Fruit fly (Drosophila melanogaster) whole organism, embryonic: ENCODE results near the gene Cdc50.

Experiments used
- Aef1 ChIP-seq: fragments of 200-800 bp; sonication (Bioruptor generic); IDR thresholded peaks from 3 replicates; pipeline ENCODE4 v1.3.6; 2022; ENCODE audit warnings: missing biosample characterization, missing genetic modification characterization
- Asciz ChIP-seq: fragments of 200-800 bp; sonication (Bioruptor generic); optimal IDR thresholded peaks from 2 replicates; lab custom pipeline; 2017; ENCODE audit warnings: missing biosample characterization, mild to moderate bottlenecking, missing genetic modification characterization, missing genetic modification reagents
- B-H2 ChIP-seq: fragments of 200-800 bp; sonication (Bioruptor generic); optimal IDR thresholded peaks from 2 replicates; lab custom pipeline; 2018; ENCODE audit warnings: missing biosample characterization, mild to moderate bottlenecking, missing genetic modification characterization
- CG10274 ChIP-seq: fragments of 200-800 bp; sonication (Bioruptor generic); optimal IDR thresholded peaks from 3 replicates; lab custom pipeline; 2017; ENCODE audit warnings: missing biosample characterization, mild to moderate bottlenecking, missing genetic modification characterization
- CG10321 ChIP-seq: fragments of 200-800 bp; sonication (Bioruptor generic); IDR thresholded peaks from 2 replicates; pipeline ENCODE4 v1.3.6; 2022; ENCODE audit warnings: missing biosample characterization, missing genetic modification characterization
- CG1233 ChIP-seq: fragments of 200-800 bp; sonication (Bioruptor generic); optimal IDR thresholded peaks from 4 replicates; lab custom pipeline; 2018; ENCODE audit warnings: missing biosample characterization, mild to moderate bottlenecking, missing genetic modification characterization
- CG12942 ChIP-seq: fragments of 200-800 bp; sonication (Bioruptor generic); optimal IDR thresholded peaks from 3 replicates; lab custom pipeline; 2016; ENCODE audit warnings: missing biosample characterization, missing genetic modification characterization
- CG13775 ChIP-seq: fragments of 200-800 bp; sonication (Bioruptor generic); optimal IDR thresholded peaks from 3 replicates; lab custom pipeline; 2017; ENCODE audit warnings: missing biosample characterization, mild to moderate bottlenecking, missing genetic modification characterization
- CG14965 ChIP-seq: fragments of 200-800 bp; sonication (Bioruptor generic); optimal IDR thresholded peaks from 2 replicates; lab custom pipeline; 2016; ENCODE audit warnings: missing biosample characterization, missing genetic modification characterization, borderline replicate concordance
- CG2116 ChIP-seq: fragments of 200-800 bp; sonication (Bioruptor generic); optimal IDR thresholded peaks from 3 replicates; lab custom pipeline; 2018; ENCODE audit warnings: missing biosample characterization, mild to moderate bottlenecking, missing genetic modification characterization
- CG33213 ChIP-seq: fragments of 200-800 bp; sonication (Bioruptor generic); optimal IDR thresholded peaks from 3 replicates; lab custom pipeline; 2016; ENCODE audit warnings: missing biosample characterization, missing genetic modification characterization
- CG33557 ChIP-seq: fragments of 200-800 bp; sonication (Bioruptor generic); optimal IDR thresholded peaks from 2 replicates; lab custom pipeline; 2019; ENCODE audit warnings: missing biosample characterization, mild to moderate bottlenecking, missing genetic modification characterization, moderate library complexity
- CG5953 ChIP-seq: fragments of 200-800 bp; sonication (Bioruptor generic); IDR thresholded peaks from 2 replicates; pipeline ENCODE4 v1.3.6; 2022; ENCODE audit warnings: missing biosample characterization, missing genetic modification characterization
- CG8089 ChIP-seq: fragments of 200-800 bp; sonication (Bioruptor generic); optimal IDR thresholded peaks from 3 replicates; lab custom pipeline; 2016; ENCODE audit warnings: missing biosample characterization, missing genetic modification characterization
- CG8765 ChIP-seq: fragments of 200-800 bp; sonication (Bioruptor generic); IDR thresholded peaks from 2 replicates; pipeline ENCODE4 v1.3.6; 2022; ENCODE audit warnings: missing biosample characterization, missing genetic modification characterization
- CkIIα-i1 ChIP-seq: fragments of 200-800 bp; sonication (Bioruptor generic); IDR thresholded peaks from 2 replicates; pipeline ENCODE4 v1.3.6; 2022; ENCODE audit warnings: missing biosample characterization, missing genetic modification characterization
- CoRest ChIP-seq: fragments of 200-800 bp; sonication (Bioruptor generic); optimal IDR thresholded peaks from 3 replicates; lab custom pipeline; 2018; ENCODE audit warnings: missing biosample characterization, mild to moderate bottlenecking, missing genetic modification characterization, moderate library complexity
- Dip2 ChIP-seq: fragments of 200-800 bp; sonication (Bioruptor generic); IDR thresholded peaks from 2 replicates; pipeline ENCODE4 v1.3.6; 2022; ENCODE audit warnings: missing biosample characterization, missing genetic modification characterization
- E2f2 ChIP-seq: fragments of 200-800 bp; sonication (Bioruptor generic); IDR thresholded peaks from 2 replicates; pipeline ENCODE4 v1.3.6; 2022; ENCODE audit warnings: missing biosample characterization, missing genetic modification characterization
- GATAe ChIP-seq: fragments of 200-800 bp; sonication (Bioruptor generic); conservative IDR thresholded peaks from 2 replicates; pipeline ENCODE4 v1.3.6; 2022; ENCODE audit warnings: missing biosample characterization, missing genetic modification characterization
- Kr ChIP-seq: fragments of 200-800 bp; sonication (Bioruptor generic); optimal IDR thresholded peaks from 2 replicates; lab custom pipeline; 2017; ENCODE audit warnings: missing biosample characterization, mild to moderate bottlenecking, missing genetic modification characterization
- Lhr ChIP-seq: fragments of 200-800 bp; sonication (Bioruptor generic); optimal IDR thresholded peaks from 3 replicates; lab custom pipeline; 2017; ENCODE audit warnings: mild to moderate bottlenecking, missing biosample characterization, missing genetic modification reagents, missing genetic modification characterization
- MBD-R2 ChIP-seq: fragments of 200-800 bp; sonication (Bioruptor generic); IDR thresholded peaks from 2 replicates; pipeline ENCODE4 v1.3.6; 2022; ENCODE audit warnings: missing biosample characterization, missing genetic modification characterization
- Oli ChIP-seq: fragments of 200-800 bp; sonication (Bioruptor generic); optimal IDR thresholded peaks from 2 replicates; lab custom pipeline; 2018; ENCODE audit warnings: missing biosample characterization, mild to moderate bottlenecking, missing genetic modification characterization, moderate library complexity
- Sox102F ChIP-seq: fragments of 200-800 bp; sonication (Bioruptor generic); optimal IDR thresholded peaks from 2 replicates; lab custom pipeline; 2018; ENCODE audit warnings: missing biosample characterization, mild to moderate bottlenecking, missing genetic modification characterization, moderate library complexity
- Sry-δ ChIP-seq: fragments of 200-800 bp; sonication (Bioruptor generic); optimal IDR thresholded peaks from 2 replicates; lab custom pipeline; 2016; ENCODE audit warnings: missing biosample characterization, missing genetic modification characterization
- Xrp1 ChIP-seq: fragments of 200-800 bp; sonication (Bioruptor generic); IDR thresholded peaks from 2 replicates; pipeline ENCODE4 v1.3.6; 2022; ENCODE audit warnings: missing biosample characterization, missing genetic modification characterization
- al ChIP-seq: fragments of 200-800 bp; sonication (Bioruptor generic); IDR thresholded peaks from 2 replicates; pipeline ENCODE4 v1.3.6; 2022; ENCODE audit warnings: missing biosample characterization, missing genetic modification characterization
- aop ChIP-seq: fragments of 200-800 bp; sonication (Bioruptor generic); IDR thresholded peaks from 2 replicates; pipeline ENCODE4 v1.3.6; 2022; ENCODE audit warnings: missing biosample characterization, missing genetic modification characterization
- bab2 ChIP-seq: fragments of 200-800 bp; sonication (Bioruptor generic); optimal IDR thresholded peaks from 2 replicates; lab custom pipeline; 2016; ENCODE audit warnings: missing biosample characterization, missing genetic modification characterization
- btn ChIP-seq: fragments of 200-800 bp; sonication (Bioruptor generic); optimal IDR thresholded peaks from 2 replicates; lab custom pipeline; 2016; ENCODE audit warnings: missing biosample characterization, missing genetic modification characterization
- corto ChIP-seq: fragments of 200-800 bp; sonication (Bioruptor generic); optimal IDR thresholded peaks from 2 replicates; lab custom pipeline; 2016; ENCODE audit warnings: missing biosample characterization, mild to moderate bottlenecking, missing genetic modification characterization, moderate library complexity
- crol ChIP-seq: fragments of 200-800 bp; sonication (Bioruptor generic); IDR thresholded peaks from 2 replicates; pipeline ENCODE4 v1.3.6; 2022; ENCODE audit warnings: missing biosample characterization, missing genetic modification characterization
- dati ChIP-seq: fragments of 200-800 bp; sonication (Bioruptor generic); IDR thresholded peaks from 2 replicates; pipeline ENCODE4 v1.3.6; 2022; ENCODE audit warnings: missing biosample characterization, missing genetic modification characterization
- disco-r ChIP-seq: fragments of 200-800 bp; sonication (Bioruptor generic); optimal IDR thresholded peaks from 2 replicates; lab custom pipeline; 2016; ENCODE audit warnings: missing biosample characterization, missing genetic modification characterization
- dysf ChIP-seq: fragments of 200-800 bp; sonication (Bioruptor generic); IDR thresholded peaks from 3 replicates; pipeline ENCODE4 v1.3.6; 2022; ENCODE audit warnings: missing biosample characterization, missing genetic modification characterization
- gcm2 ChIP-seq: fragments of 200-800 bp; sonication (Bioruptor generic); optimal IDR thresholded peaks from 2 replicates; lab custom pipeline; 2016; ENCODE audit warnings: missing biosample characterization, missing genetic modification characterization
- h ChIP-seq: fragments of >200 bp; optimal IDR thresholded peaks from 2 replicates; lab custom pipeline; 2017
- klu ChIP-seq: fragments of 200-800 bp; sonication (Bioruptor generic); IDR thresholded peaks from 2 replicates; pipeline ENCODE4 v1.3.6; 2022; ENCODE audit warnings: missing biosample characterization, missing genetic modification characterization
- lilli ChIP-seq: fragments of 200-800 bp; sonication (Bioruptor generic); optimal IDR thresholded peaks from 3 replicates; lab custom pipeline; 2016; ENCODE audit warnings: missing biosample characterization, missing genetic modification characterization
- mam ChIP-seq: fragments of 200-800 bp; sonication (Bioruptor generic); optimal IDR thresholded peaks from 3 replicates; lab custom pipeline; 2016; ENCODE audit warnings: missing biosample characterization, missing genetic modification characterization
- mirr ChIP-seq: fragments of 200-800 bp; sonication (Bioruptor generic); optimal IDR thresholded peaks from 3 replicates; lab custom pipeline; 2018; ENCODE audit warnings: missing biosample characterization, mild to moderate bottlenecking, missing genetic modification characterization
- mld ChIP-seq: fragments of 200-800 bp; sonication (Bioruptor generic); IDR thresholded peaks from 3 replicates; pipeline ENCODE4 v1.3.6; 2022; ENCODE audit warnings: missing biosample characterization, missing genetic modification characterization; ENCODE audit not compliant: partially characterized antibody
- org-1 ChIP-seq: fragments of 200-800 bp; sonication (Bioruptor generic); optimal IDR thresholded peaks from 2 replicates; lab custom pipeline; 2017; ENCODE audit warnings: missing biosample characterization, missing genetic modification characterization
- pho ChIP-seq: fragments of 200-800 bp; sonication (Bioruptor generic); optimal IDR thresholded peaks from 2 replicates; lab custom pipeline; 2016; ENCODE audit warnings: missing biosample characterization, missing genetic modification characterization
- pita ChIP-seq: fragments of 200-800 bp; sonication (Bioruptor generic); optimal IDR thresholded peaks from 2 replicates; lab custom pipeline; 2017; ENCODE audit warnings: missing biosample characterization, mild to moderate bottlenecking, missing genetic modification characterization
- schlank ChIP-seq: fragments of 200-800 bp; sonication (Bioruptor generic); optimal IDR thresholded peaks from 2 replicates; lab custom pipeline; 2018; ENCODE audit warnings: missing biosample characterization, mild to moderate bottlenecking, missing genetic modification characterization
- shn ChIP-seq: fragments of 200-800 bp; sonication (Bioruptor generic); optimal IDR thresholded peaks from 3 replicates; lab custom pipeline; 2016; ENCODE audit warnings: missing biosample characterization, missing genetic modification characterization
- slbo ChIP-seq: fragments of 200-800 bp; sonication (Bioruptor generic); IDR thresholded peaks from 2 replicates; pipeline ENCODE4 v1.3.6; 2022; ENCODE audit warnings: missing biosample characterization, missing genetic modification characterization
- so ChIP-seq: fragments of 200-800 bp; sonication (Bioruptor generic); IDR thresholded peaks from 3 replicates; pipeline ENCODE4 v1.3.6; 2022; ENCODE audit warnings: missing biosample characterization, missing genetic modification characterization
- tx ChIP-seq: fragments of 200-800 bp; sonication (Bioruptor generic); optimal IDR thresholded peaks from 2 replicates; lab custom pipeline; 2016; ENCODE audit warnings: missing biosample characterization, missing genetic modification characterization
- zen ChIP-seq: fragments of 200-800 bp; sonication (Bioruptor generic); optimal IDR thresholded peaks from 3 replicates; lab custom pipeline; 2018; ENCODE audit warnings: missing biosample characterization, mild to moderate bottlenecking, missing genetic modification characterization, moderate library complexity

Cdc50 gene

DNA sequence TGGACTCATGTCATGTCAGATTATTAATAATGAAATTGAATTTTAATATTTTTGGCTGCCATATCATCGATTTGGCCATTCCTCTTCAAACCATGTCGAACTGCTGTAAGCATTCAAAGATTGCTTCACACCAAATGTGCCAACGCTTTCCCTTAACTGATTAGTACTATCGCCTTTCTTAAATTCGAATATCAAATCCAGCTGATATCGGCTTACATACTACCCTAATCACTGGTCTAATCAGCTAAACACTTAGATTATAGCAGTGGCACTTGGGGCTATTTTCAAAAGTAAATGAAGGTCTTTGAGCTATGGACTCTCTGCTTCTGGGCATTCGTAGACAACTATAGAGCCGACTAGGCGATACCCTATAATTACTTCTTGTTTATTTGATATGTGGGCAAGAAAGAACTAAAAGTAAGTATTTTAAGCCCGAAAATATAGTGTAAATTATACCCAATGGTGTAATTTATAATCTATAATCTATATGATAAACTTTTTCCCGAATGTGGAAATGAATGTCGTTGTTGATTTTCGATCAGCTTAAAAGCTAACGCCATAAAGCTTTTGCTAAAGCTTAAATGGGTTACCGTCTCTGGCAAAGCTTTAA, 37.2 kb downstream of the Cdc50 start (continued):
- TF ChIP-seq B-H2 (no peak), aop (GFP tag; lab: Robert Waterston, UW) (no peak), al (peak; percentile 66), org-1 (GFP tag; lab: Kevin White, UChicago) (peak; percentile 67), klu (GFP tag; lab: Robert Waterston, UW) (peak; percentile 29; the same call in 1 of the 2 replicates), pho (peak; percentile 61), shn (GFP tag; lab: Kevin White, UChicago) (no peak), MBD-R2 (GFP tag; lab: Robert Waterston, UW) (peak; percentile 46; the same call in 1 of the 2 replicates), mld (no peak), slbo (GFP tag; lab: Robert Waterston, UW) (peak; percentile 85), CG13775 (GFP tag; lab: Kevin White, UChicago) (peak; percentile 53), CkIIα-i1 (GFP tag; lab: Robert Waterston, UW) (no peak), CG8089 (no peak), CG33213 (GFP tag; lab: Kevin White, UChicago) (no peak), CG10321 (peak; percentile 47; the same call in 1 of the 2 replicates), pita (no peak), Dip2 (GFP tag; lab: Robert Waterston, UW) (no peak), dysf (GFP tag; lab: Robert Waterston, UW) (peak; percentile 88), schlank (tag; lab: Kevin White, UChicago) (peak; percentile 48), CG1233 (GFP tag; lab: Kevin White, UChicago) (peak; percentile 60), lilli (GFP tag; lab: Kevin White, UChicago) (peak; percentile 89), CG14965 (GFP tag; lab: Kevin White, UChicago) (no peak), GATAe (GFP tag; lab: Robert Waterston, UW) (peak; percentile 44), corto (GFP tag; lab: Kevin White, UChicago) (peak; percentile 44), Oli (tag; lab: Kevin White, UChicago) (peak; percentile 85), bab2 (peak; percentile 58), btn (GFP tag; lab: Kevin White, UChicago) (no peak), CG10274 (GFP tag; lab: Kevin White, UChicago) (peak; percentile 21), crol (GFP tag; lab: Robert Waterston, UW) (no peak), Asciz (GFP tag; lab: Kevin White, UChicago) (peak; percentile 78), dati (GFP tag; lab: Robert Waterston, UW) (no peak), E2f2 (GFP tag; lab: Robert Waterston, UW) (peak; percentile 56), CoRest (peak; percentile 77), Kr (GFP tag; lab: Kevin White, UChicago) (no peak), mirr (GFP tag; lab: Kevin White, UChicago) (peak; percentile 98), zen (tag; lab: Kevin White, UChicago) (peak; percentile 18), mam (GFP tag; lab: Kevin White, UChicago) (peak; percentile 75), disco-r (GFP tag; lab: Kevin White, UChicago) (no peak), Lhr (GFP tag; lab: Kevin White, UChicago) (peak; percentile 15), Aef1 (GFP tag; lab: Robert Waterston, UW) (peak; percentile 73), Sry-δ (GFP tag; lab: Kevin White, UChicago) (peak; percentile 14), h (lab: Kevin White, UChicago) (no peak), gcm2 (peak; percentile 44), Xrp1 (GFP tag; lab: Robert Waterston, UW) (peak; percentile 74; the same call in 1 of the 2 replicates), CG8765 (GFP tag; lab: Robert Waterston, UW) (no peak), Sox102F (peak; percentile 88), CG33557 (GFP tag; lab: Kevin White, UChicago) (no peak), so (GFP tag; lab: Robert Waterston, UW) (peak; percentile 85), CG2116 (GFP tag; lab: Kevin White, UChicago) (peak; percentile 34), CG5953 (GFP tag; lab: Robert Waterston, UW) (peak; percentile 81), tx (peak; percentile 53), CG12942 (GFP tag; lab: Kevin White, UChicago) (peak; percentile 12)
